Fruit fly (Drosophila melanogaster): Measurements from ENCODE around the gene Syx17.

The Syx17 gene

DNA sequence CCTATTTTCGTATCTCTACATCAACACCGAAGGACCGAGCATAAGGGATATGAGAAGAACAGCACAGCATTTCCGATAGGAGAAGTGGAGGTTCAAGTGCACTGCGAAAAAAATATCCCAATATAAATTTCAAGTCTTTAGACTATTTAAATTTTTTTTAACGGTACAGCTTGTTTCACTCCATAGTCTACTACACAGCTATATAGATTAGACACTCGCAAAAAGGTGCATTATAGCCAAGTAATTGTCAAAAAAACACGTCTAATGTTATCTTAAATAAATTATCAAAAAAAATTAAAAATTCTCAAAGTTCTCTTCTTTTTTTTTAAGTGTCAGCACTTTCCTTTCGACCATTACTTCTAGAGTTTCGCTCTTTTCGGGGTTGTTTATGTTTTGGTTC is 24.4 kb upstream of the Syx17 start (continued):
- TF ChIP-seq MBD-R2 (GFP tag; IDR thresholded peaks at IDR 0.05) (peak; percentile 33; the same call in 1 of the 2 replicates), CG7556 (GFP tag; optimal IDR thresholded peaks at IDR 0.05) (peak; percentile 53), CG34422 (GFP tag; IDR thresholded peaks at IDR 0.05) (peak; percentile 57; the same call in 2 of the 3 replicates), slou (GFP tag; optimal IDR thresholded peaks at IDR 0.05) (peak; percentile 39), sna (GFP tag; IDR thresholded peaks at IDR 0.05; ENCODE audit: partially characterized antibody) (no peak), Dbx (GFP tag; IDR thresholded peaks at IDR 0.05) (peak; percentile 77), CG1602 (GFP tag; optimal IDR thresholded peaks at IDR 0.05) (no peak), Aef1 (GFP tag; IDR thresholded peaks at IDR 0.05) (peak; percentile 38; the same call in 2 of the 3 replicates), CG12659 (GFP tag; optimal IDR thresholded peaks at IDR 0.05) (peak; percentile 59), CG13424 (tag; optimal IDR thresholded peaks at IDR 0.05) (peak; percentile 63), CG17568 (GFP tag; optimal IDR thresholded peaks at IDR 0.05) (peak; percentile 45), CG3838 (GFP tag; optimal IDR thresholded peaks at IDR 0.05) (no peak), CG6683 (GFP tag; optimal IDR thresholded peaks at IDR 0.05) (peak; percentile 30), tgo (GFP tag; IDR thresholded peaks at IDR 0.05) (peak; percentile 53; the same call in 2 of the 3 replicates), CG32772 (GFP tag; IDR thresholded peaks at IDR 0.05) (peak; percentile 28; the same call in 1 of the 2 replicates), CG8924 (tag; optimal IDR thresholded peaks at IDR 0.05) (peak; percentile 56), D19A (tag; optimal IDR thresholded peaks at IDR 0.05) (peak; percentile 6), sisA (GFP tag; IDR thresholded peaks at IDR 0.05) (peak; percentile 50; the same call in 1 of the 2 replicates), CG14050 (GFP tag; IDR thresholded peaks at IDR 0.05) (no peak), shn (GFP tag; optimal IDR thresholded peaks at IDR 0.05) (no peak), CG12155 (GFP tag; optimal IDR thresholded peaks at IDR 0.05) (peak; percentile 35), pzg (GFP tag; optimal IDR thresholded peaks at IDR 0.05) (no peak), wek (GFP tag; optimal IDR thresholded peaks at IDR 0.05) (no peak), CG4328 (GFP tag; optimal IDR thresholded peaks at IDR 0.05) (peak; percentile 42), CG7839 (tag; optimal IDR thresholded peaks at IDR 0.05) (peak; percentile 71), Atf6 (GFP tag; IDR thresholded peaks at IDR 0.05) (peak; percentile 60; the same call in 1 of the 2 replicates), CG11695 (GFP tag; IDR thresholded peaks at IDR 0.05) (peak; percentile 63; the same call in 2 of the 3 replicates), Hmx (GFP tag; optimal IDR thresholded peaks at IDR 0.05) (no peak), Bdp1 (GFP tag; optimal IDR thresholded peaks at IDR 0.05) (no peak), ap (GFP tag; IDR thresholded peaks at IDR 0.05) (peak; percentile 44; the same call in 1 of the 2 replicates), bab2 (GFP tag; optimal IDR thresholded peaks at IDR 0.05) (peak; percentile 7), tna (GFP tag; IDR thresholded peaks at IDR 0.05; ENCODE audit: partially characterized antibody) (no peak), wdn (GFP tag; IDR thresholded peaks at IDR 0.05) (no peak), CG12104 (GFP tag; optimal IDR thresholded peaks at IDR 0.05) (peak; percentile 29), CG14710 (tag; optimal IDR thresholded peaks at IDR 0.05) (peak; percentile 7), cwo (GFP tag; optimal IDR thresholded peaks at IDR 0.05) (peak; percentile 50), CG14965 (GFP tag; optimal IDR thresholded peaks at IDR 0.05; ENCODE audit: borderline replicate concordance) (no peak), E2f1 (GFP tag; IDR thresholded peaks at IDR 0.05) (peak; percentile 62), Trl (optimal IDR thresholded peaks at IDR 0.05) (peak in 1 of 2 experiments; percentile 8), Trl (GFP tag; optimal IDR thresholded peaks at IDR 0.05) (no peak), CG6813 (GFP tag; optimal IDR thresholded peaks at IDR 0.05) (peak; percentile 27), tx (GFP tag; optimal IDR thresholded peaks at IDR 0.05) (peak; percentile 11), peb (GFP tag; IDR thresholded peaks at IDR 0.05) (0 out of 2 replicates have a peak, but pooled peaks have one; percentile 21), fd96Cb (tag; optimal IDR thresholded peaks at IDR 0.05) (peak; percentile 35), Doc2 (GFP tag; IDR thresholded peaks at IDR 0.05) (no peak), CG2678 (tag; optimal IDR thresholded peaks at IDR 0.05) (peak; percentile 83), CG11456 (GFP tag; IDR thresholded peaks at IDR 0.05) (0 out of 3 replicates have a peak, but pooled peaks have one; percentile 62), Rfx (GFP tag; IDR thresholded peaks at IDR 0.05) (peak; percentile 65), Gug (GFP tag; IDR thresholded peaks at IDR 0.05) (peak; percentile 30; the same call in 1 of the 4 replicates), gem (tag; optimal IDR thresholded peaks at IDR 0.05) (peak; percentile 65), CG13296 (GFP tag; optimal IDR thresholded peaks at IDR 0.05) (peak; percentile 46)
